Fruit fly (Drosophila melanogaster) whole organism, prepupa: ENCODE results near the gene Inx7.

Source experiments
- Blimp-1 ChIP-seq: fragments of 200-800 bp; sonication (Bioruptor generic); optimal IDR thresholded peaks from 3 replicates; lab custom pipeline; 2017; ENCODE audit warnings: missing biosample characterization, missing genetic modification characterization, mild to moderate bottlenecking, moderate library complexity, missing genetic modification reagents
- CG10631 ChIP-seq: fragments of 200-800 bp; sonication (Bioruptor generic); optimal IDR thresholded peaks from 2 replicates; lab custom pipeline; 2016; ENCODE audit warnings: missing biosample characterization, missing genetic modification characterization
- CG10669 ChIP-seq: fragments of 200-800 bp; sonication (Bioruptor generic); optimal IDR thresholded peaks from 3 replicates; lab custom pipeline; 2018; ENCODE audit warnings: missing biosample characterization, mild to moderate bottlenecking, missing genetic modification characterization, moderate library complexity
- CG11294 ChIP-seq: fragments of 200-800 bp; sonication (Bioruptor generic); IDR thresholded peaks from 2 replicates; pipeline ENCODE4 v1.3.6; 2022; ENCODE audit warnings: missing biosample characterization, missing genetic modification characterization
- CG11762 ChIP-seq: fragments of 200-800 bp; sonication (Bioruptor generic); optimal IDR thresholded peaks from 3 replicates; lab custom pipeline; 2016; ENCODE audit warnings: missing biosample characterization, missing genetic modification characterization; ENCODE audit not compliant: insufficient read depth
- CG3919 ChIP-seq: fragments of 200-800 bp; sonication (Bioruptor generic); optimal IDR thresholded peaks from 3 replicates; lab custom pipeline; 2016; ENCODE audit warnings: missing biosample characterization, missing genetic modification characterization
- CG6163 ChIP-seq: fragments of 200-800 bp; sonication (Bioruptor generic); IDR thresholded peaks from 3 replicates; pipeline ENCODE4 v1.3.6; 2022; ENCODE audit warnings: missing biosample characterization, missing genetic modification characterization
- CG6276 ChIP-seq: fragments of 200-800 bp; sonication (Bioruptor generic); optimal IDR thresholded peaks from 2 replicates; lab custom pipeline; 2017; ENCODE audit warnings: missing biosample characterization, mild to moderate bottlenecking, missing genetic modification characterization
- CG6792 ChIP-seq: fragments of 200-800 bp; sonication (Bioruptor generic); optimal IDR thresholded peaks from 3 replicates; lab custom pipeline; 2016; ENCODE audit warnings: missing biosample characterization, missing genetic modification characterization
- CG6808 ChIP-seq: fragments of 200-800 bp; sonication (Bioruptor generic); optimal IDR thresholded peaks from 3 replicates; lab custom pipeline; 2017; ENCODE audit warnings: missing biosample characterization, missing genetic modification characterization, mild to moderate bottlenecking, moderate library complexity, missing genetic modification reagents
- CG6854 ChIP-seq: fragments of 200-800 bp; sonication (Bioruptor generic); optimal IDR thresholded peaks from 2 replicates; lab custom pipeline; 2017; ENCODE audit warnings: missing biosample characterization, mild to moderate bottlenecking, missing genetic modification characterization
- CG7368 ChIP-seq: fragments of 200-800 bp; sonication (Bioruptor generic); optimal IDR thresholded peaks from 3 replicates; lab custom pipeline; 2016; ENCODE audit warnings: missing biosample characterization, missing genetic modification characterization
- CG8119 ChIP-seq: fragments of 200-800 bp; sonication (Bioruptor generic); IDR thresholded peaks from 3 replicates; pipeline ENCODE4 v1.3.6; 2022; ENCODE audit warnings: missing biosample characterization, missing genetic modification characterization
- CG8319 ChIP-seq: fragments of 200-800 bp; sonication (Bioruptor generic); optimal IDR thresholded peaks from 3 replicates; lab custom pipeline; 2016; ENCODE audit warnings: missing biosample characterization, missing genetic modification characterization
- Eip75B ChIP-seq: fragments of 200-800 bp; sonication (Bioruptor generic); optimal IDR thresholded peaks from 3 replicates; lab custom pipeline; 2016; ENCODE audit warnings: missing biosample characterization, missing genetic modification characterization
- Eip78C ChIP-seq: fragments of 200-800 bp; sonication (Bioruptor generic); peaks from one replicate; lab custom pipeline; 2016; ENCODE audit warnings: missing biosample characterization, missing genetic modification characterization
- Gug ChIP-seq: fragments of 200-800 bp; sonication (Bioruptor generic); IDR thresholded peaks from 2 replicates; pipeline ENCODE4 v1.3.6; 2022; ENCODE audit warnings: missing biosample characterization, missing genetic modification characterization
- Hr4 ChIP-seq: fragments of 200-800 bp; sonication (Bioruptor generic); optimal IDR thresholded peaks from 3 replicates; lab custom pipeline; 2016; ENCODE audit warnings: missing biosample characterization, missing genetic modification characterization
- Met ChIP-seq: fragments of 200-800 bp; sonication (Bioruptor generic); optimal IDR thresholded peaks from 3 replicates; lab custom pipeline; 2016; ENCODE audit warnings: missing biosample characterization, missing genetic modification characterization
- OdsH ChIP-seq: fragments of 200-800 bp; sonication (Bioruptor generic); optimal IDR thresholded peaks from 3 replicates; lab custom pipeline; 2016; ENCODE audit warnings: missing biosample characterization, missing genetic modification characterization
- Smox ChIP-seq: fragments of 200-800 bp; sonication (Bioruptor generic); optimal IDR thresholded peaks from 3 replicates; lab custom pipeline; 2016; ENCODE audit warnings: missing biosample characterization, missing genetic modification characterization
- Sox102F ChIP-seq: fragments of 200-800 bp; sonication (Bioruptor generic); optimal IDR thresholded peaks from 2 replicates; lab custom pipeline; 2016; ENCODE audit warnings: missing biosample characterization, mild to moderate bottlenecking, missing genetic modification characterization
- Sox14 ChIP-seq: fragments of 200-800 bp; sonication (Bioruptor generic); optimal IDR thresholded peaks from 3 replicates; lab custom pipeline; 2016; ENCODE audit warnings: missing biosample characterization, missing genetic modification characterization
- Sox15 ChIP-seq: fragments of 200-800 bp; sonication (Bioruptor generic); optimal IDR thresholded peaks from 3 replicates; lab custom pipeline; 2016; ENCODE audit warnings: missing biosample characterization, missing genetic modification characterization
- achi ChIP-seq: fragments of 200-800 bp; sonication (Bioruptor generic); optimal IDR thresholded peaks from 3 replicates; lab custom pipeline; 2016; ENCODE audit warnings: missing biosample characterization, missing genetic modification characterization
- acj6 ChIP-seq: fragments of 200-800 bp; sonication (Bioruptor generic); optimal IDR thresholded peaks from 3 replicates; lab custom pipeline; 2016; ENCODE audit warnings: missing biosample characterization, missing genetic modification characterization
- cyc ChIP-seq: fragments of 200-800 bp; sonication (Bioruptor generic); optimal IDR thresholded peaks from 3 replicates; lab custom pipeline; 2016; ENCODE audit warnings: missing biosample characterization, missing genetic modification characterization
- dsx ChIP-seq: fragments of 200-800 bp; optimal IDR thresholded peaks from 3 replicates; lab custom pipeline; 2019; ENCODE audit warnings: missing biosample characterization, mild to moderate bottlenecking, missing genetic modification characterization, moderate library complexity; ENCODE audit not compliant: poor library complexity, severe bottlenecking
- eg ChIP-seq: fragments of 200-800 bp; sonication (Bioruptor generic); IDR thresholded peaks from 3 replicates; pipeline ENCODE4 v1.3.6; 2022; ENCODE audit warnings: missing biosample characterization, missing genetic modification characterization
- fd59A ChIP-seq: fragments of 200-800 bp; sonication (Bioruptor generic); optimal IDR thresholded peaks from 2 replicates; lab custom pipeline; 2017; ENCODE audit warnings: missing biosample characterization, mild to moderate bottlenecking, missing genetic modification characterization, missing genetic modification reagents
- fd85E ChIP-seq: fragments of 200-800 bp; sonication (Bioruptor generic); optimal IDR thresholded peaks from 3 replicates; lab custom pipeline; 2016; ENCODE audit warnings: missing biosample characterization, missing genetic modification characterization
- fkh ChIP-seq: fragments of 200-800 bp; sonication (Bioruptor generic); optimal IDR thresholded peaks from 3 replicates; lab custom pipeline; 2017; ENCODE audit warnings: missing biosample characterization, mild to moderate bottlenecking, missing genetic modification characterization, moderate library complexity
- lz ChIP-seq: fragments of 200-800 bp; sonication (Bioruptor generic); optimal IDR thresholded peaks from 3 replicates; lab custom pipeline; 2016; ENCODE audit warnings: missing biosample characterization, missing genetic modification characterization
- salr ChIP-seq, 2 experiments: fragments of 200-800 bp; sonication (Bioruptor generic); optimal IDR thresholded peaks; 3 replicates each; lab custom pipeline; 2016 to 2018; ENCODE audit warnings: missing biosample characterization in 2 of 2, missing genetic modification characterization in 2 of 2, mild to moderate bottlenecking in 1 of 2
- spab ChIP-seq: fragments of 200-800 bp; sonication (Bioruptor generic); optimal IDR thresholded peaks from 2 replicates; lab custom pipeline; 2017; ENCODE audit warnings: missing biosample characterization, mild to moderate bottlenecking, missing genetic modification characterization, missing genetic modification reagents
- ss ChIP-seq, 2 experiments: fragments of 200-800 bp; sonication (Bioruptor generic); optimal IDR thresholded peaks; 2 replicates in 1 of 2; 3 replicates in 1 of 2; lab custom pipeline; 2017 to 2018; ENCODE audit warnings: mild to moderate bottlenecking in 2 of 2, missing biosample characterization in 2 of 2, missing genetic modification characterization in 2 of 2, moderate library complexity in 1 of 2
- svp ChIP-seq: fragments of 200-800 bp; sonication (Bioruptor generic); peaks from one replicate; lab custom pipeline; 2016; ENCODE audit warnings: missing biosample characterization, missing genetic modification characterization

Gene Inx7

DNA sequence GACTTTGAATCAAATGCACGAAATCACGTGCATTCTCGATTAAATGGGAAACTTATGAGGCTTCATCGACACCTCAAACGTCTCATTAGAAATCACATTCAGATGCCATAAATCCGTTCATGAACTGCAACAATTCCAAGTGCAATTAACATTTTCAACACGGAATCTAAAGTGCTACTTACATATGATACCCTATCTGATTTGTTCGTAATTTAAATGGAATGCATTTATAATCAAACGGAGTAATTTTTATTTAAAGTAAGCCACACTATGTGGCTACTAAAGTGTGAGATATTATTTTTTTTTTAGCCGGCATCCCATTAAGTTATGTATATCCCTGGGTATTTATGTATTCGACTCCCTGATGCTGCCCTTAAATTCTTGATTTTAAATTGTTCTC is 14.3 kb upstream of the Inx7 start (continued):
- TF ChIP-seq Sox15 (GFP tag; lab: Kevin White, UChicago) (no peak), Sox14 (GFP tag; lab: Kevin White, UChicago) (no peak), lz (GFP tag; lab: Kevin White, UChicago) (no peak), dsx (GFP tag; lab: Kevin White, UChicago) (peak; percentile 6), salr (GFP tag; optimal IDR thresholded peaks at IDR 0.05; lab: Kevin White, UChicago) (no peak), Blimp-1 (GFP tag; lab: Kevin White, UChicago) (no peak), spab (GFP tag; lab: Kevin White, UChicago) (no peak), acj6 (no peak), CG7368 (GFP tag; lab: Kevin White, UChicago) (no peak), Smox (GFP tag; lab: Kevin White, UChicago) (peak; percentile 29), OdsH (GFP tag; lab: Kevin White, UChicago) (peak; percentile 26), CG10669 (peak; percentile 19), svp (GFP tag; lab: Kevin White, UChicago) (peak; percentile 26), Gug (no peak), achi (peak; percentile 30), CG6276 (GFP tag; lab: Kevin White, UChicago) (no peak), CG6854 (GFP tag; lab: Kevin White, UChicago) (no peak), fd85E (GFP tag; lab: Kevin White, UChicago) (no peak), Eip75B (GFP tag; lab: Kevin White, UChicago) (no peak), CG11762 (no peak), CG3919 (GFP tag; lab: Kevin White, UChicago) (no peak), eg (GFP tag; lab: Robert Waterston, UW) (no peak), fd59A (GFP tag; lab: Kevin White, UChicago) (no peak), CG6792 (GFP tag; lab: Kevin White, UChicago) (peak; percentile 1)

DNA sequence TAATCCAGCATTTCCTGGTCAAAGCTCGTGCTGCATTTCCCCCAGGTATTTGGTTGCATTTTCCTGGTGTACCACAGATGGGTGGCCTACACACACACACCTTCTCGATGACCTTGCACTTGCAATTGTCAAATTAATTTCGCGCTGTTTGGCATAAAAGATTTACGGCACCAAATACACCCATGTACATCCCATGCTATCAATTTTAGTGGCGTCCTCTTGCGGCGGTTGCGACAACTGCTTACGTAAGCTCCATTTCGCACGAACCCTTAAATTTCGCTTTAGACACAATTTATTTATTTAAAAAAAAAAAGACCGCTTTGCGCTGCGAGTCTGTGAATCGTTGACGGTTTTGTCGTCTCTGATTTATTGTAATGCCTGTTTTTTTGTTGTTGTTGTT is 12.0 kb upstream of the Inx7 start:
- TF ChIP-seq achi (no peak), CG11294 (GFP tag; lab: Robert Waterston, UW) (no peak), ss (GFP tag; optimal IDR thresholded peaks at IDR 0.05; lab: Kevin White, UChicago) (no peak), Hr4 (GFP tag; lab: Kevin White, UChicago) (no peak), Eip78C (no peak), CG6163 (GFP tag; lab: Robert Waterston, UW) (no peak), Sox102F (GFP tag; lab: Kevin White, UChicago) (no peak), CG3919 (GFP tag; lab: Kevin White, UChicago) (no peak), OdsH (GFP tag; lab: Kevin White, UChicago) (no peak), CG10631 (GFP tag; lab: Kevin White, UChicago) (no peak), CG8119 (GFP tag; lab: Robert Waterston, UW) (no peak), spab (GFP tag; lab: Kevin White, UChicago) (no peak), cyc (no peak), CG6808 (no peak), Met (GFP tag; lab: Kevin White, UChicago) (no peak)

DNA sequence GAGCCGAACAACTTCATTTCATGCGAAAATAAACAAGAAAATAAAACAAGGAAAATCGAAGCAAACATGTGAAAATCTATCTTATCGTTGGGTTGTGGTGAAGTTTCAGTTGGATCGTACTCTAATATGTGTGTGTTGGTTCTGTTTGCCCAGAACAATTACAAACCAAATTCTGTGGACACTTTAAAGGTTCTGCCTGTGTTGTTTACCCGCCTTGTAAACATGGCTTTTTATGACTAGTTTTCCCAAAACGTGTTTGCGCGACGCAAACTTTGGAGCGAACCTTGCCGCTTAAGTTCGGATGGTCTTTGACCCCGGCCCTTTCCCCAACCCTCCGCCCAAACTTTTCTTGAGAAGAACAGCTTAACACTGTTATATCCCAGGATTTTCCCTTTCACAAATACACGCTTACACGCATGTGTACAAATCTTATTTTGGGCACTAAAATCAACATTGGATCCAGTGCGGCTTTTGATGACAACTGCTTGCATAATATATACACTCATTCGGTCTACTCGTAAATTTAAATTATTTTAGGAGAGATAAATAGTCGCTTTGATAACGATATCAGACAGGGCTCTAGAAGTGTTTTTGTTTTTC is 10.8 kb upstream of the Inx7 start:
- TF ChIP-seq CG8319: no peak
- TF ChIP-seq fkh: peak; percentile 98
- TF ChIP-seq acj6: no peak
- TF ChIP-seq svp (GFP tag; lab: Kevin White, UChicago): peak; percentile 30
- TF ChIP-seq Smox (GFP tag; lab: Kevin White, UChicago): no peak
- peak; percentile 3 for TF ChIP-seq Met (GFP tag; lab: Kevin White, UChicago)
- peak; percentile 31 for TF ChIP-seq Eip78C
